Fruit fly (Drosophila melanogaster) whole organism, embryonic: ENCODE data around the gene CG14696.

Source experiments
- Adf1 ChIP-seq: fragments of 200-800 bp; sonication (Bioruptor generic); IDR thresholded peaks from 2 replicates; pipeline ENCODE4 v1.3.6; 2022; ENCODE audit warnings: missing biosample characterization, missing genetic modification characterization
- B-H1 ChIP-seq: fragments of 200-800 bp; sonication (Bioruptor generic); IDR thresholded peaks from 3 replicates; pipeline ENCODE4 v1.3.6; 2022; ENCODE audit warnings: missing biosample characterization, missing genetic modification characterization
- BtbVII ChIP-seq: fragments of 200-800 bp; sonication (Bioruptor generic); optimal IDR thresholded peaks from 3 replicates; lab custom pipeline; 2017; ENCODE audit warnings: missing biosample characterization, mild to moderate bottlenecking, missing genetic modification characterization
- CG12299 ChIP-seq: fragments of 200-800 bp; sonication (Bioruptor generic); optimal IDR thresholded peaks from 2 replicates; lab custom pipeline; 2018; ENCODE audit warnings: missing biosample characterization, mild to moderate bottlenecking, missing genetic modification characterization
- CG1233 ChIP-seq: fragments of 200-800 bp; sonication (Bioruptor generic); optimal IDR thresholded peaks from 4 replicates; lab custom pipeline; 2018; ENCODE audit warnings: missing biosample characterization, mild to moderate bottlenecking, missing genetic modification characterization
- CG12391 ChIP-seq: fragments of 200-800 bp; sonication (Bioruptor generic); optimal IDR thresholded peaks from 3 replicates; lab custom pipeline; 2018; ENCODE audit warnings: missing biosample characterization, mild to moderate bottlenecking, missing genetic modification characterization, moderate library complexity
- CG13624 ChIP-seq: fragments of 200-800 bp; sonication (Bioruptor generic); optimal IDR thresholded peaks from 2 replicates; lab custom pipeline; 2016; ENCODE audit warnings: missing biosample characterization, missing genetic modification characterization
- CG13894 ChIP-seq: fragments of 200-800 bp; sonication (Bioruptor generic); optimal IDR thresholded peaks from 3 replicates; lab custom pipeline; 2018; ENCODE audit warnings: missing biosample characterization, mild to moderate bottlenecking, missing genetic modification characterization, moderate library complexity
- CG15696 ChIP-seq: fragments of 200-800 bp; sonication (Bioruptor generic); optimal IDR thresholded peaks from 2 replicates; lab custom pipeline; 2019; ENCODE audit warnings: missing biosample characterization, mild to moderate bottlenecking, missing genetic modification characterization, moderate library complexity
- CG32767 ChIP-seq: fragments of 200-800 bp; sonication (Bioruptor generic); IDR thresholded peaks from 2 replicates; pipeline ENCODE4 v1.3.6; 2022; ENCODE audit warnings: missing biosample characterization, missing genetic modification characterization
- CG3838 ChIP-seq: fragments of 200-800 bp; sonication (Bioruptor generic); optimal IDR thresholded peaks from 3 replicates; lab custom pipeline; 2016; ENCODE audit warnings: missing biosample characterization, missing genetic modification characterization
- CG4617 ChIP-seq: fragments of 200-800 bp; sonication (Bioruptor generic); optimal IDR thresholded peaks from 3 replicates; lab custom pipeline; 2016; ENCODE audit warnings: missing biosample characterization, missing genetic modification characterization, borderline replicate concordance
- CG5180 ChIP-seq: fragments of 200-800 bp; sonication (Bioruptor generic); optimal IDR thresholded peaks from 3 replicates; lab custom pipeline; 2017; ENCODE audit warnings: missing biosample characterization, missing genetic modification characterization, mild to moderate bottlenecking, moderate library complexity, missing genetic modification reagents
- CG5245 ChIP-seq: fragments of 200-800 bp; sonication (Bioruptor generic); optimal IDR thresholded peaks from 3 replicates; lab custom pipeline; 2016; ENCODE audit warnings: missing biosample characterization, missing genetic modification characterization
- CG7928 ChIP-seq: fragments of 200-800 bp; sonication (Bioruptor generic); optimal IDR thresholded peaks from 2 replicates; lab custom pipeline; 2017; ENCODE audit warnings: missing biosample characterization, mild to moderate bottlenecking, missing genetic modification characterization
- CG9932 ChIP-seq: fragments of 200-800 bp; sonication (Bioruptor generic); IDR thresholded peaks from 2 replicates; pipeline ENCODE4 v1.3.6; 2022; ENCODE audit warnings: missing biosample characterization, missing genetic modification characterization
- CHES-1-like ChIP-seq: fragments of 200-800 bp; sonication (Bioruptor generic); optimal IDR thresholded peaks from 2 replicates; lab custom pipeline; 2016; ENCODE audit warnings: missing biosample characterization, missing genetic modification characterization
- CoRest ChIP-seq: fragments of 200-800 bp; sonication (Bioruptor generic); optimal IDR thresholded peaks from 3 replicates; lab custom pipeline; 2018; ENCODE audit warnings: missing biosample characterization, mild to moderate bottlenecking, missing genetic modification characterization, moderate library complexity
- Dbx ChIP-seq: fragments of 200-800 bp; sonication (Bioruptor generic); IDR thresholded peaks from 3 replicates; pipeline ENCODE4 v1.3.6; 2022; ENCODE audit warnings: missing biosample characterization, missing genetic modification characterization
- Dp ChIP-seq: fragments of 200-800 bp; sonication (Bioruptor generic); optimal IDR thresholded peaks from 2 replicates; lab custom pipeline; 2018; ENCODE audit warnings: missing biosample characterization, mild to moderate bottlenecking, missing genetic modification characterization, moderate library complexity
- Mad ChIP-seq: fragments of 200-800 bp; sonication (Bioruptor generic); optimal IDR thresholded peaks from 2 replicates; lab custom pipeline; 2016; ENCODE audit warnings: missing biosample characterization, missing genetic modification characterization
- Myb ChIP-seq: fragments of 200-800 bp; sonication (Bioruptor generic); optimal IDR thresholded peaks from 2 replicates; lab custom pipeline; 2016; ENCODE audit warnings: missing biosample characterization, missing genetic modification characterization
- Nf-YB ChIP-seq: fragments of 200-800 bp; sonication (Bioruptor generic); optimal IDR thresholded peaks from 3 replicates; lab custom pipeline; 2019; ENCODE audit warnings: missing biosample characterization, mild to moderate bottlenecking, missing genetic modification characterization, moderate library complexity
- Oli ChIP-seq: fragments of 200-800 bp; sonication (Bioruptor generic); optimal IDR thresholded peaks from 2 replicates; lab custom pipeline; 2018; ENCODE audit warnings: missing biosample characterization, mild to moderate bottlenecking, missing genetic modification characterization, moderate library complexity
- Ravus ChIP-seq: fragments of 200-800 bp; sonication (Bioruptor generic); IDR thresholded peaks from 2 replicates; pipeline ENCODE4 v1.3.6; 2022; ENCODE audit warnings: missing biosample characterization, missing genetic modification characterization
- Spps ChIP-seq: fragments of 200-800 bp; sonication (Bioruptor generic); optimal IDR thresholded peaks from 2 replicates; lab custom pipeline; 2018; ENCODE audit warnings: missing biosample characterization, mild to moderate bottlenecking, missing genetic modification characterization
- Sry-β ChIP-seq: fragments of 200-800 bp; sonication (Bioruptor generic); optimal IDR thresholded peaks from 2 replicates; lab custom pipeline; 2018; ENCODE audit warnings: missing biosample characterization, mild to moderate bottlenecking, missing genetic modification characterization, moderate library complexity
- Stat92E ChIP-seq, 3 experiments: fragments of >200 bp in 2 of 3; fragments of 200-800 bp in 1 of 3; sonication (Bioruptor generic) in 1 of 3; optimal IDR thresholded peaks; 2 replicates each; lab custom pipeline; 2017 to 2019; ENCODE audit warnings: missing biosample characterization in 3 of 3, missing genetic modification characterization in 3 of 3, mild to moderate bottlenecking in 1 of 3, moderate library complexity in 1 of 3
- chif ChIP-seq, 2 experiments: fragments of 200-800 bp; sonication (Bioruptor generic); optimal IDR thresholded peaks; 3 replicates each; lab custom pipeline; 2016; ENCODE audit warnings: missing biosample characterization in 2 of 2, missing genetic modification characterization in 2 of 2
- chn ChIP-seq: fragments of 200-800 bp; sonication (Bioruptor generic); optimal IDR thresholded peaks from 2 replicates; lab custom pipeline; 2016; ENCODE audit warnings: missing biosample characterization, missing genetic modification characterization
- ci ChIP-seq: fragments of 200-800 bp; sonication (Bioruptor generic); IDR thresholded peaks from 3 replicates; pipeline ENCODE4 v1.3.6; 2022; ENCODE audit warnings: missing biosample characterization, missing genetic modification characterization
- croc ChIP-seq: fragments of 200-800 bp; sonication (Bioruptor generic); conservative IDR thresholded peaks from 3 replicates; pipeline ENCODE4 v1.3.6; 2022; ENCODE audit warnings: missing biosample characterization, missing genetic modification characterization
- dmrt99B ChIP-seq: fragments of 200-800 bp; sonication (Bioruptor generic); optimal IDR thresholded peaks from 2 replicates; lab custom pipeline; 2018; ENCODE audit warnings: missing biosample characterization, mild to moderate bottlenecking, missing genetic modification characterization, moderate library complexity
- en ChIP-seq: fragments of 200-800 bp; sonication (Bioruptor generic); optimal IDR thresholded peaks from 2 replicates; lab custom pipeline; 2016; ENCODE audit warnings: missing biosample characterization, missing genetic modification characterization
- fd96Cb ChIP-seq: fragments of 200-800 bp; sonication (Bioruptor generic); optimal IDR thresholded peaks from 2 replicates; lab custom pipeline; 2018; ENCODE audit warnings: missing biosample characterization, mild to moderate bottlenecking, missing genetic modification characterization, moderate library complexity
- fu2 ChIP-seq: fragments of 200-800 bp; sonication (Bioruptor generic); optimal IDR thresholded peaks from 2 replicates; lab custom pipeline; 2016; ENCODE audit warnings: missing biosample characterization, missing genetic modification characterization
- gt ChIP-seq: fragments of 200-800 bp; sonication (Bioruptor generic); IDR thresholded peaks from 2 replicates; pipeline ENCODE4 v1.3.6; 2022; ENCODE audit warnings: missing biosample characterization, missing genetic modification characterization
- klu ChIP-seq: fragments of 200-800 bp; sonication (Bioruptor generic); IDR thresholded peaks from 2 replicates; pipeline ENCODE4 v1.3.6; 2022; ENCODE audit warnings: missing biosample characterization, missing genetic modification characterization
- lilli ChIP-seq: fragments of 200-800 bp; sonication (Bioruptor generic); optimal IDR thresholded peaks from 3 replicates; lab custom pipeline; 2016; ENCODE audit warnings: missing biosample characterization, missing genetic modification characterization
- lmd ChIP-seq: fragments of 200-800 bp; sonication (Bioruptor generic); IDR thresholded peaks from 2 replicates; pipeline ENCODE4 v1.3.6; 2022; ENCODE audit warnings: missing biosample characterization, missing genetic modification characterization
- nmo ChIP-seq: fragments of 200-800 bp; sonication (Bioruptor generic); optimal IDR thresholded peaks from 2 replicates; lab custom pipeline; 2018; ENCODE audit warnings: missing biosample characterization, mild to moderate bottlenecking, missing genetic modification characterization, moderate library complexity
- pnt ChIP-seq: fragments of 200-800 bp; sonication (Bioruptor generic); optimal IDR thresholded peaks from 3 replicates; lab custom pipeline; 2016; ENCODE audit warnings: missing biosample characterization, missing genetic modification characterization
- prd ChIP-seq, 3 experiments: fragments of >200 bp in 2 of 3; fragments of 200-800 bp in 1 of 3; sonication (Bioruptor generic) in 1 of 3; optimal IDR thresholded peaks in 2 of 3; IDR thresholded peaks in 1 of 3; 2 replicates in 2 of 3; 3 replicates in 1 of 3; pipeline versions ENCODE4 v1.3.6 to Lab custom; 2017 to 2022; ENCODE audit warnings: missing biosample characterization in 1 of 3, missing genetic modification characterization in 1 of 3
- rib ChIP-seq: fragments of 200-800 bp; sonication (Bioruptor generic); IDR thresholded peaks from 2 replicates; pipeline ENCODE4 v1.3.6; 2022; ENCODE audit warnings: missing biosample characterization, missing genetic modification characterization
- sim ChIP-seq: fragments of 200-800 bp; sonication (Bioruptor generic); IDR thresholded peaks from 2 replicates; pipeline ENCODE4 v1.3.6; 2022; ENCODE audit warnings: missing biosample characterization, missing genetic modification characterization
- slou ChIP-seq: fragments of 200-800 bp; sonication (Bioruptor generic); optimal IDR thresholded peaks from 3 replicates; lab custom pipeline; 2016; ENCODE audit warnings: missing biosample characterization, missing genetic modification characterization
- so ChIP-seq: fragments of 200-800 bp; sonication (Bioruptor generic); IDR thresholded peaks from 3 replicates; pipeline ENCODE4 v1.3.6; 2022; ENCODE audit warnings: missing biosample characterization, missing genetic modification characterization
- sqz ChIP-seq: fragments of 200-800 bp; sonication (Bioruptor generic); optimal IDR thresholded peaks from 3 replicates; lab custom pipeline; 2018; ENCODE audit warnings: missing biosample characterization, mild to moderate bottlenecking, missing genetic modification characterization
- wdn ChIP-seq: fragments of 200-800 bp; sonication (Bioruptor generic); IDR thresholded peaks from 2 replicates; pipeline ENCODE4 v1.3.6; 2022; ENCODE audit warnings: missing biosample characterization, missing genetic modification characterization

CG14696 gene

dm6 chr3R:10872148-10872783 is 12.5 kb downstream of the CG14696 start, which contains the start of gene Fdh (continued):
- no peak for TF ChIP-seq CG3838
- TF ChIP-seq CG13894 = peak; percentile 7
- no peak for TF ChIP-seq CG7928 (GFP tag; lab: Kevin White, UChicago)
- TF ChIP-seq so (GFP tag; lab: Robert Waterston, UW) = no peak
- peak; percentile 1 for TF ChIP-seq chn (GFP tag; lab: Kevin White, UChicago)
- no peak for TF ChIP-seq Ravus (GFP tag; lab: Robert Waterston, UW)
- peak; percentile 32; the same call in 1 of the 2 replicates for TF ChIP-seq lmd (GFP tag; lab: Robert Waterston, UW)
- TF ChIP-seq ci (GFP tag; lab: Robert Waterston, UW) = 0 out of 3 replicates have a peak, but pooled peaks have one; percentile 35
- peak; percentile 54 for TF ChIP-seq lilli (GFP tag; lab: Kevin White, UChicago)
- no peak for TF ChIP-seq prd (optimal IDR thresholded peaks at IDR 0.05; lab: Kevin White, UChicago)
- 0 out of 3 replicates have a peak, but pooled peaks have one; percentile 16 for TF ChIP-seq prd (GFP tag; IDR thresholded peaks at IDR 0.05; lab: Robert Waterston, UW)
- TF ChIP-seq CoRest = peak; percentile 84
- TF ChIP-seq fd96Cb (tag; lab: Kevin White, UChicago) = peak; percentile 48
- TF ChIP-seq croc (GFP tag; lab: Robert Waterston, UW) = no peak; the same call in 2 of the 3 replicates
- no peak for TF ChIP-seq rib
- TF ChIP-seq Stat92E (GFP tag; optimal IDR thresholded peaks at IDR 0.05; lab: Kevin White, UChicago) = no peak
- 0 out of 2 replicates have a peak, but pooled peaks have one; percentile 14 for TF ChIP-seq CG32767 (GFP tag; lab: Robert Waterston, UW)
- peak; percentile 31 for TF ChIP-seq CG5245
- TF ChIP-seq nmo (GFP tag; lab: Kevin White, UChicago) = peak; percentile 80
- TF ChIP-seq B-H1 (GFP tag; lab: Robert Waterston, UW) = peak; percentile 14; the same call in 1 of the 3 replicates
- TF ChIP-seq slou = peak; percentile 5
- peak; percentile 13 for TF ChIP-seq CG13624 (GFP tag; lab: Kevin White, UChicago)
- TF ChIP-seq Dbx (GFP tag; lab: Robert Waterston, UW) = peak; percentile 54; the same call in 1 of the 3 replicates
- no peak for TF ChIP-seq CHES-1-like (GFP tag; lab: Kevin White, UChicago)
- TF ChIP-seq chif (GFP tag; optimal IDR thresholded peaks at IDR 0.05; lab: Kevin White, UChicago) = no peak
- TF ChIP-seq sim (GFP tag; lab: Robert Waterston, UW) = no peak
- TF ChIP-seq sqz (GFP tag; lab: Kevin White, UChicago) = peak; percentile 60
- peak; percentile 4 for TF ChIP-seq CG5180 (GFP tag; lab: Kevin White, UChicago)
- TF ChIP-seq Oli (tag; lab: Kevin White, UChicago) = peak; percentile 24
- peak; percentile 69 for TF ChIP-seq Spps (tag; lab: Kevin White, UChicago)
- TF ChIP-seq Nf-YB = peak; percentile 50
- TF ChIP-seq Mad (GFP tag; lab: Kevin White, UChicago) = peak; percentile 12
- peak; percentile 81 for TF ChIP-seq CG12391
- TF ChIP-seq wdn (GFP tag; lab: Robert Waterston, UW) = no peak
- peak; percentile 66 for TF ChIP-seq CG1233 (GFP tag; lab: Kevin White, UChicago)
- peak; percentile 31 for TF ChIP-seq CG12299 (tag; lab: Kevin White, UChicago)
- TF ChIP-seq Myb (GFP tag; lab: Kevin White, UChicago) = peak; percentile 58
- peak; percentile 53 for TF ChIP-seq Dp (GFP tag; lab: Kevin White, UChicago)
- TF ChIP-seq CG15696 = peak; percentile 73
- peak; percentile 29 for TF ChIP-seq BtbVII
- TF ChIP-seq pnt (GFP tag; lab: Kevin White, UChicago) = no peak
- TF ChIP-seq en (GFP tag; lab: Kevin White, UChicago) = no peak
- TF ChIP-seq dmrt99B = peak; percentile 58
- TF ChIP-seq CG9932 (GFP tag; lab: Robert Waterston, UW) = no peak; the same call in 1 of the 2 replicates
- peak; percentile 6 for TF ChIP-seq Sry-β
- no peak for TF ChIP-seq CG4617 (GFP tag; lab: Kevin White, UChicago)
- no peak for TF ChIP-seq gt
- TF ChIP-seq fu2 (GFP tag; lab: Kevin White, UChicago) = no peak
- no peak for TF ChIP-seq klu (GFP tag; lab: Robert Waterston, UW)
- no peak for TF ChIP-seq Adf1
